In the genomic region with DNA sequence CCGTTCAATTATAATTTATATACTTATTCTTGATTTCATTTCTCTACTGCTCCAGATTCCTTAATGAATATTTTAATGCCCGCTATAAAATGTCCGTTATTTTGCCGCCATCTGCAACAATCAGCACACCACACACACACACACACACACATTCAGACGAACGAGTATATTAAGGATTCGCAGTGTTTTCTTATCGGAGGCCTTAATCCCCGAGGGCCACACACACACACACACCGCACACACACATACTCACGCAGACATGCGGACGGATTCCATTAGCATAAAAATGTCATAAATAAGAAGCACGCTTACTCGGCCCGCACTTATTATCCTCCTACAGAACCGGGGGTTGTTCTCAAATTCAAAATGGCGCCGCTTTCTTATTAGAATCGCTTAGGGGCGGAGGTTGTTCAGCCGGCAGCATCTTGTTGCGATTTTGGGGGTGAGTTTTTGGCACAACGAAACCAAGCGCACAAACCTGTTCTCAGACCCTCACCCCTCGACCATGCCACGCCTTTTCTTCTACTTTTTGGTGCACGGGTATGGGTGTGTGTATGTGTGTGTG, we compare ENCODE assay signal across 2 fruit fly cellular contexts.
TF ChIP-seq lines count a peak whose summit lies in the region.

No protein-coding gene starts in this region.

- TF ChIP-seq CTCF in whole organism, embryonic (GFP tag; optimal IDR thresholded peaks at IDR 0.05; lab: Kevin White, UChicago) = no peak

TF ChIP-seq in whole organism, embryonic, 481 proteins besides CTCF, POLR2A, EP300 and RAD21:
- no peak for TF ChIP-seq knrl (GFP tag; IDR thresholded peaks at IDR 0.05; lab: Robert Waterston, UW; ENCODE audit: partially characterized antibody)
- peak; percentile 90 for TF ChIP-seq Nf-YC (tag; optimal IDR thresholded peaks at IDR 0.05; lab: Kevin White, UChicago)
- TF ChIP-seq peb (GFP tag; IDR thresholded peaks at IDR 0.05; lab: Robert Waterston, UW) = no peak
- no peak for TF ChIP-seq stc (GFP tag; IDR thresholded peaks at IDR 0.05; lab: Robert Waterston, UW)
- TF ChIP-seq vfl (GFP tag; optimal IDR thresholded peaks at IDR 0.05; lab: Kevin White, UChicago) = no peak
- no peak for TF ChIP-seq unc-4 (GFP tag; IDR thresholded peaks at IDR 0.05; lab: Robert Waterston, UW; ENCODE audit: partially characterized antibody)
- TF ChIP-seq kni (GFP tag; optimal IDR thresholded peaks at IDR 0.05; lab: Kevin White, UChicago) = no peak
- no peak for TF ChIP-seq gro (GFP tag; optimal IDR thresholded peaks at IDR 0.05; lab: Kevin White, UChicago)
- peak; percentile 60 for TF ChIP-seq phol (tag; optimal IDR thresholded peaks at IDR 0.05; lab: Kevin White, UChicago)
- peak; percentile 89 for TF ChIP-seq pros (GFP tag; optimal IDR thresholded peaks at IDR 0.05; lab: Kevin White, UChicago)
- TF ChIP-seq Jarid2 (GFP tag; optimal IDR thresholded peaks at IDR 0.05; lab: Kevin White, UChicago) = no peak
- no peak for TF ChIP-seq D19B (GFP tag; optimal IDR thresholded peaks at IDR 0.05; lab: Kevin White, UChicago)
- TF ChIP-seq ATbp (GFP tag; optimal IDR thresholded peaks at IDR 0.05; lab: Kevin White, UChicago) = no peak
- no peak for TF ChIP-seq Chrac-16 (GFP tag; optimal IDR thresholded peaks at IDR 0.05; lab: Kevin White, UChicago)
- TF ChIP-seq slou (GFP tag; optimal IDR thresholded peaks at IDR 0.05; lab: Kevin White, UChicago) = no peak
- TF ChIP-seq CG1602 (GFP tag; optimal IDR thresholded peaks at IDR 0.05; lab: Kevin White, UChicago) = no peak
- TF ChIP-seq CG6175 (GFP tag; IDR thresholded peaks at IDR 0.05; lab: Robert Waterston, UW) = no peak
- TF ChIP-seq ems (GFP tag; optimal IDR thresholded peaks at IDR 0.05; lab: Kevin White, UChicago) = no peak
- TF ChIP-seq cwo (GFP tag; optimal IDR thresholded peaks at IDR 0.05; lab: Kevin White, UChicago) = no peak
- TF ChIP-seq CG9817 (tag; optimal IDR thresholded peaks at IDR 0.05; lab: Kevin White, UChicago) = no peak
- TF ChIP-seq shn (GFP tag; optimal IDR thresholded peaks at IDR 0.05; lab: Kevin White, UChicago) = no peak
- TF ChIP-seq CG7928 (GFP tag; optimal IDR thresholded peaks at IDR 0.05; lab: Kevin White, UChicago) = no peak
- no peak for TF ChIP-seq CG12769 (tag; optimal IDR thresholded peaks at IDR 0.05; lab: Kevin White, UChicago)
- TF ChIP-seq Oli (tag; optimal IDR thresholded peaks at IDR 0.05; lab: Kevin White, UChicago) = no peak
- TF ChIP-seq CG1792 (GFP tag; optimal IDR thresholded peaks at IDR 0.05; lab: Kevin White, UChicago) = no peak
- no peak for TF ChIP-seq CG10431 (GFP tag; optimal IDR thresholded peaks at IDR 0.05; lab: Kevin White, UChicago)
- TF ChIP-seq CG13123 (GFP tag; optimal IDR thresholded peaks at IDR 0.05; lab: Kevin White, UChicago) = no peak
- TF ChIP-seq seq (GFP tag; IDR thresholded peaks at IDR 0.05; lab: Robert Waterston, UW) = peak; percentile 85
- TF ChIP-seq cg (GFP tag; optimal IDR thresholded peaks at IDR 0.05; lab: Kevin White, UChicago) = peak; percentile 68
- no peak for TF ChIP-seq ham (GFP tag; IDR thresholded peaks at IDR 0.05; lab: Robert Waterston, UW)
- peak; percentile 10 to 93 for TF ChIP-seq insv (GFP tag; optimal IDR thresholded peaks at IDR 0.05; lab: Kevin White, UChicago)
- TF ChIP-seq Nf-YB (GFP tag; optimal IDR thresholded peaks at IDR 0.05; lab: Kevin White, UChicago) = peak; percentile 82
- no peak for TF ChIP-seq NK7.1 (GFP tag; optimal IDR thresholded peaks at IDR 0.05; lab: Kevin White, UChicago)
- peak; percentile 51 for TF ChIP-seq zen (tag; optimal IDR thresholded peaks at IDR 0.05; lab: Kevin White, UChicago)
TF ChIP-seq in whole organism, embryonic: peak in this region for 8.

TF ChIP-seq in whole organism, wandering third instar larva, 38 proteins besides CTCF, POLR2A, EP300 and RAD21:
- TF ChIP-seq h (GFP tag; optimal IDR thresholded peaks at IDR 0.05; lab: Kevin White, UChicago) (no peak), Dfd (GFP tag; optimal IDR thresholded peaks at IDR 0.05; lab: Kevin White, UChicago) (peak; percentile 62)

Comparison
In these comparisons a context has a peak if more than half of its experiments do, and no peak if none do; other contexts are left out.
1. Of the 10 proteins assayed by ChIP-seq in both whole organism, embryonic and whole organism, wandering third instar larva: peak only in whole organism, embryonic: none; only in whole organism, wandering third instar larva: Dfd; in both: none; in neither: 9.